Worm (Caenorhabditis elegans) whole organism, L3 larva: ENCODE results near the gene rpl-12.

Experiments used
- R02D3.7 ChIP-seq: fragments of 150-350 bp; optimal IDR thresholded peaks from 2 replicates; lab custom pipeline; 2014; ENCODE audit warnings: missing biosample characterization, missing genetic modification characterization
- ZK546.5 ChIP-seq: sonication (generic microtip); optimal IDR thresholded peaks from 2 replicates; lab custom pipeline; 2017; ENCODE audit warnings: missing biosample characterization, missing genetic modification characterization
- aly-2 ChIP-seq: fragments of 150-350 bp; optimal IDR thresholded peaks from 2 replicates; lab custom pipeline; 2014; ENCODE audit warnings: missing biosample characterization, missing genetic modification characterization
- ama-1 ChIP-seq: fragments of 150-350 bp; optimal IDR thresholded peaks from 2 replicates; lab custom pipeline; 2018
- ceh-16 ChIP-seq: sonication (generic microtip); optimal IDR thresholded peaks from 2 replicates; lab custom pipeline; 2017; ENCODE audit warnings: missing biosample characterization, missing genetic modification characterization
- ceh-28 ChIP-seq: fragments of 150-350 bp; optimal IDR thresholded peaks from 2 replicates; lab custom pipeline; 2014; ENCODE audit warnings: missing biosample characterization, missing genetic modification reagents, missing genetic modification characterization
- ceh-82 ChIP-seq: fragments of 150-350 bp; optimal IDR thresholded peaks from 2 replicates; lab custom pipeline; 2014; ENCODE audit warnings: missing biosample characterization, missing genetic modification characterization
- ceh-9 ChIP-seq: sonication (generic microtip); optimal IDR thresholded peaks from 2 replicates; lab custom pipeline; 2018; ENCODE audit warnings: missing biosample characterization, missing genetic modification characterization
- daf-12 ChIP-seq: fragments of 150-350 bp; optimal IDR thresholded peaks from 2 replicates; lab custom pipeline; 2014; ENCODE audit warnings: missing biosample characterization, missing genetic modification reagents, missing genetic modification characterization
- egl-27 ChIP-seq: sonication (generic microtip); optimal IDR thresholded peaks from 4 replicates; lab custom pipeline; 2017; ENCODE audit warnings: missing biosample characterization, missing genetic modification reagents, missing genetic modification characterization
- egl-5 ChIP-seq: fragments of 150-350 bp; optimal IDR thresholded peaks from 2 replicates; lab custom pipeline; 2017; ENCODE audit warnings: missing biosample characterization, missing genetic modification reagents, missing genetic modification characterization, inconsistent platforms
- elt-1 ChIP-seq: fragments of 150-350 bp; optimal IDR thresholded peaks from 2 replicates; lab custom pipeline; 2014; ENCODE audit warnings: missing biosample characterization, missing genetic modification characterization
- elt-2 ChIP-seq: sonication (generic microtip); optimal IDR thresholded peaks from 2 replicates; lab custom pipeline; 2016; ENCODE audit warnings: missing genetic modification reagents, mild to moderate bottlenecking, missing genetic modification characterization, missing compliant biosample characterization
- elt-3 ChIP-seq, 3 experiments: fragments of 150-350 bp in 1 of 3; sonication (generic microtip) in 2 of 3; optimal IDR thresholded peaks; 2 replicates in 2 of 3; 4 replicates in 1 of 3; lab custom pipeline; 2014 to 2017; ENCODE audit warnings: missing biosample characterization in 3 of 3, missing genetic modification characterization in 3 of 3
- eor-1 ChIP-seq, 2 experiments: fragments of 150-350 bp; optimal IDR thresholded peaks; 2 replicates each; lab custom pipeline; 2014 to 2018; ENCODE audit warnings: missing biosample characterization in 2 of 2, missing genetic modification characterization in 2 of 2
- fkh-10 ChIP-seq: sonication (generic microtip); optimal IDR thresholded peaks from 2 replicates; lab custom pipeline; 2017; ENCODE audit warnings: missing biosample characterization, missing genetic modification reagents, missing genetic modification characterization
- fkh-2 ChIP-seq: fragments of 150-350 bp; optimal IDR thresholded peaks from 2 replicates; lab custom pipeline; 2014; ENCODE audit warnings: missing biosample characterization, missing genetic modification reagents, missing genetic modification characterization
- fos-1 ChIP-seq: fragments of 150-350 bp; optimal IDR thresholded peaks from 2 replicates; lab custom pipeline; 2014; ENCODE audit warnings: missing biosample characterization, missing genetic modification characterization
- hmg-11 ChIP-seq: sonication (generic microtip); optimal IDR thresholded peaks from 2 replicates; lab custom pipeline; 2016; ENCODE audit warnings: missing genetic modification characterization, missing compliant biosample characterization
- jun-1 ChIP-seq: fragments of 150-350 bp; optimal IDR thresholded peaks from 2 replicates; lab custom pipeline; 2014; ENCODE audit warnings: missing biosample characterization, missing genetic modification reagents, missing genetic modification characterization
- lin-15B ChIP-seq: fragments of 150-350 bp; optimal IDR thresholded peaks from 2 replicates; lab custom pipeline; 2014; ENCODE audit warnings: missing biosample characterization, missing genetic modification characterization
- lin-39 ChIP-seq: fragments of 150-350 bp; optimal IDR thresholded peaks from 2 replicates; lab custom pipeline; 2018; ENCODE audit warnings: missing biosample characterization, missing genetic modification reagents, missing genetic modification characterization
- lsy-12 ChIP-seq: sonication (generic microtip); optimal IDR thresholded peaks from 2 replicates; lab custom pipeline; 2016; ENCODE audit warnings: mild to moderate bottlenecking, missing genetic modification characterization, missing compliant biosample characterization
- mdl-1 ChIP-seq: fragments of 150-350 bp; optimal IDR thresholded peaks from 2 replicates; lab custom pipeline; 2014; ENCODE audit warnings: missing biosample characterization, missing genetic modification characterization
- mml-1 ChIP-seq: fragments of 150-350 bp; sonication (generic microtip); optimal IDR thresholded peaks from 3 replicates; lab custom pipeline; 2014; ENCODE audit warnings: missing biosample characterization, missing genetic modification characterization
- nfya-1 ChIP-seq: sonication (generic microtip); optimal IDR thresholded peaks from 2 replicates; lab custom pipeline; 2017; ENCODE audit warnings: missing genetic modification characterization, mild to moderate bottlenecking, missing compliant biosample characterization, antibody characterized with exemption, moderate library complexity; ENCODE audit not compliant: insufficient read depth
- nhr-11 ChIP-seq: fragments of 150-350 bp; optimal IDR thresholded peaks from 2 replicates; lab custom pipeline; 2014; ENCODE audit warnings: missing biosample characterization, missing genetic modification characterization
- nhr-12 ChIP-seq: fragments of 150-350 bp; optimal IDR thresholded peaks from 2 replicates; lab custom pipeline; 2014; ENCODE audit warnings: missing biosample characterization, missing genetic modification characterization
- nhr-23 ChIP-seq: fragments of 150-350 bp; optimal IDR thresholded peaks from 2 replicates; lab custom pipeline; 2014; ENCODE audit warnings: missing biosample characterization, missing genetic modification reagents, missing genetic modification characterization
- nhr-237 ChIP-seq: fragments of 150-350 bp; optimal IDR thresholded peaks from 2 replicates; lab custom pipeline; 2014; ENCODE audit warnings: missing biosample characterization, missing genetic modification characterization
- nhr-25 ChIP-seq: sonication (generic microtip); optimal IDR thresholded peaks from 2 replicates; lab custom pipeline; 2017; ENCODE audit warnings: missing biosample characterization, missing genetic modification characterization
- nhr-28 ChIP-seq: fragments of 150-350 bp; optimal IDR thresholded peaks from 2 replicates; lab custom pipeline; 2014; ENCODE audit warnings: missing biosample characterization, missing genetic modification characterization
- nhr-43 ChIP-seq: sonication (generic microtip); optimal IDR thresholded peaks from 2 replicates; lab custom pipeline; 2016; ENCODE audit warnings: mild to moderate bottlenecking, missing genetic modification characterization, missing compliant biosample characterization; ENCODE audit not compliant: poor library complexity, severe bottlenecking
- nhr-67 ChIP-seq: fragments of 150-350 bp; optimal IDR thresholded peaks from 2 replicates; lab custom pipeline; 2014; ENCODE audit warnings: missing biosample characterization, missing genetic modification characterization
- nhr-76 ChIP-seq: fragments of 150-350 bp; sonication (generic microtip); optimal IDR thresholded peaks from 5 replicates; lab custom pipeline; 2014; ENCODE audit warnings: missing biosample characterization, missing genetic modification characterization
- nhr-77 ChIP-seq: fragments of 150-350 bp; optimal IDR thresholded peaks from 2 replicates; lab custom pipeline; 2014; ENCODE audit warnings: missing biosample characterization, missing genetic modification characterization
- pha-4 ChIP-seq: fragments of 150-350 bp; optimal IDR thresholded peaks from 2 replicates; lab custom pipeline; 2014; ENCODE audit warnings: missing biosample characterization, missing genetic modification reagents, missing genetic modification characterization
- pqm-1 ChIP-seq: fragments of 150-350 bp; optimal IDR thresholded peaks from 2 replicates; lab custom pipeline; 2017; ENCODE audit warnings: missing biosample characterization, missing genetic modification characterization, inconsistent platforms
- sea-2 ChIP-seq: fragments of 150-350 bp; sonication (generic microtip); optimal IDR thresholded peaks from 4 replicates; lab custom pipeline; 2014; ENCODE audit warnings: missing biosample characterization, missing genetic modification reagents, missing genetic modification characterization
- skn-1 ChIP-seq: fragments of 150-350 bp; optimal IDR thresholded peaks from 2 replicates; lab custom pipeline; 2014; ENCODE audit warnings: missing biosample characterization, missing genetic modification characterization
- snpc-4 ChIP-seq: fragments of 150-350 bp; optimal IDR thresholded peaks from 2 replicates; lab custom pipeline; 2014; ENCODE audit warnings: missing biosample characterization, missing genetic modification characterization
- tbx-2 ChIP-seq: sonication (generic microtip); optimal IDR thresholded peaks from 2 replicates; lab custom pipeline; 2016; ENCODE audit warnings: mild to moderate bottlenecking, missing genetic modification characterization, missing compliant biosample characterization
- unc-39 ChIP-seq: sonication (generic microtip); optimal IDR thresholded peaks from 4 replicates; lab custom pipeline; 2017; ENCODE audit warnings: missing biosample characterization, missing genetic modification characterization
- unc-62 ChIP-seq: fragments of 150-350 bp; sonication (generic microtip); optimal IDR thresholded peaks from 4 replicates; lab custom pipeline; 2014; ENCODE audit warnings: missing biosample characterization, missing genetic modification reagents, missing genetic modification characterization
- zag-1 ChIP-seq: fragments of 150-350 bp; optimal IDR thresholded peaks from 2 replicates; lab custom pipeline; 2014; ENCODE audit warnings: missing biosample characterization, missing genetic modification characterization
- ztf-11 ChIP-seq: fragments of 150-350 bp; optimal IDR thresholded peaks from 2 replicates; lab custom pipeline; 2014; ENCODE audit warnings: missing biosample characterization, missing genetic modification characterization
- ztf-4 ChIP-seq: fragments of 150-350 bp; optimal IDR thresholded peaks from 2 replicates; lab custom pipeline; 2014; ENCODE audit warnings: missing biosample characterization, missing genetic modification characterization

Gene rpl-12

ce11 chrIV:13240078-13240841 is at the start of gene rpl-12:
Gene rpl-12, minus strand, starts transcription at chrIV:13240651.
- TF ChIP-seq lsy-12 (tag; lab: Kevin White, UChicago) (peak; percentile 99), sea-2 (GFP tag; lab: Kevin White, UChicago) (no peak), ceh-82 (tag; lab: Kevin White, UChicago) (peak; percentile 89), nfya-1 (tag; lab: Kevin White, UChicago) (peak; percentile 98), nhr-237 (tag; lab: Kevin White, UChicago) (no peak), nhr-25 (tag; lab: Kevin White, UChicago) (peak; percentile 99), unc-39 (no peak), egl-27 (tag; lab: Kevin White, UChicago) (peak; percentile 88), snpc-4 (tag; lab: Kevin White, UChicago) (peak; percentile 95), ZK546.5 (tag; lab: Kevin White, UChicago) (peak; percentile 74), nhr-12 (tag; lab: Kevin White, UChicago) (no peak), lin-39 (tag; lab: Kevin White, UChicago) (peak; percentile 100), fkh-2 (peak; percentile 69), pqm-1 (tag; lab: Kevin White, UChicago) (peak; percentile 90), fkh-10 (GFP tag; lab: Kevin White, UChicago) (peak; percentile 99), jun-1 (peak; percentile 98), skn-1 (tag; lab: Kevin White, UChicago) (peak; percentile 96), ceh-28 (tag; lab: Kevin White, UChicago) (peak; percentile 92), fos-1 (tag; lab: Kevin White, UChicago) (peak; percentile 75), nhr-43 (tag; lab: Kevin White, UChicago) (peak; percentile 98), nhr-23 (tag; lab: Kevin White, UChicago) (peak; percentile 100), nhr-76 (peak; percentile 72), aly-2 (tag; lab: Kevin White, UChicago) (peak; percentile 71), mdl-1 (tag; lab: Kevin White, UChicago) (peak; percentile 9), nhr-28 (peak; percentile 79), nhr-11 (tag; lab: Kevin White, UChicago) (peak; percentile 95), elt-1 (tag; lab: Kevin White, UChicago) (peak; percentile 86), pha-4 (tag; lab: Kevin White, UChicago) (peak; percentile 100), lin-15B (peak; percentile 100), ztf-4 (tag; lab: Kevin White, UChicago) (peak; percentile 90), ceh-9 (tag; lab: Kevin White, UChicago) (no peak), nhr-77 (tag; lab: Kevin White, UChicago) (peak; percentile 87), ztf-11 (no peak), zag-1 (tag; lab: Kevin White, UChicago) (peak; percentile 67), hmg-11 (peak; percentile 91), tbx-2 (tag; lab: Kevin White, UChicago) (peak; percentile 96), ama-1 (lab: Kevin White, UChicago) (peak; percentile 83), daf-12 (tag; lab: Kevin White, UChicago) (peak; percentile 37), elt-3 (tag; optimal IDR thresholded peaks at IDR 0.05; lab: Kevin White, UChicago) (peak in 2 of 3 experiments; percentile 85 to 91), elt-2 (tag; lab: Kevin White, UChicago) (peak; percentile 91), ceh-16 (tag; lab: Kevin White, UChicago) (peak; percentile 47), R02D3.7 (tag; lab: Kevin White, UChicago) (peak; percentile 91), egl-5 (tag; lab: Kevin White, UChicago) (peak; percentile 99), nhr-67 (no peak), eor-1 (tag; optimal IDR thresholded peaks at IDR 0.05; lab: Kevin White, UChicago) (no peak), mml-1 (tag; lab: Kevin White, UChicago) (no peak), unc-62 (peak; percentile 92)
